Worm (Caenorhabditis elegans) whole organism, L1 larva: Measurements from ENCODE around the gene orc-4.

Source experiments
- C34B4.2 ChIP-seq: sonication (generic microtip); optimal IDR thresholded peaks from 2 replicates; lab custom pipeline; 2017; ENCODE audit warnings: mild to moderate bottlenecking, missing genetic modification characterization, missing compliant biosample characterization
- Y116A8C.19 ChIP-seq: sonication (generic microtip); optimal IDR thresholded peaks from 2 replicates; lab custom pipeline; 2016; ENCODE audit warnings: missing compliant biosample characterization, missing genetic modification characterization, borderline replicate concordance
- aha-1 ChIP-seq: fragments of 150-350 bp; optimal IDR thresholded peaks from 2 replicates; lab custom pipeline; 2014; ENCODE audit warnings: missing biosample characterization, missing genetic modification characterization
- alr-1 ChIP-seq: fragments of 200-800 bp; sonication (Bioruptor generic); optimal IDR thresholded peaks from 2 replicates; lab custom pipeline; 2018; ENCODE audit warnings: borderline replicate concordance, mild to moderate bottlenecking, missing genetic modification characterization, missing compliant biosample characterization
- ceh-82 ChIP-seq, 3 experiments: fragments of 150-350 bp in 1 of 3; sonication (generic microtip) in 2 of 3; optimal IDR thresholded peaks; 2 replicates each; lab custom pipeline; 2014 to 2017; ENCODE audit warnings: missing biosample characterization in 3 of 3, missing genetic modification characterization in 3 of 3
- dpl-1 ChIP-seq, 3 experiments: fragments of 150-350 bp in 2 of 3; sonication (generic microtip) in 1 of 3; optimal IDR thresholded peaks; 2 replicates each; lab custom pipeline; 2014 to 2017; ENCODE audit warnings: missing biosample characterization in 3 of 3, missing genetic modification characterization in 3 of 3, missing genetic modification reagents in 3 of 3
- dsc-1 ChIP-seq: sonication (generic microtip); optimal IDR thresholded peaks from 2 replicates; lab custom pipeline; 2016; ENCODE audit warnings: mild to moderate bottlenecking, missing genetic modification characterization, missing compliant biosample characterization
- efl-1 ChIP-seq, 4 experiments: fragments of 150-350 bp; optimal IDR thresholded peaks in 3 of 4; peaks in 1 of 4; 1 replicate in 1 of 4; 2 replicates in 3 of 4; lab custom pipeline; 2014; ENCODE audit warnings: missing biosample characterization in 2 of 4, missing genetic modification characterization in 2 of 4, missing genetic modification reagents in 2 of 4
- ets-5 ChIP-seq: fragments of 200-800 bp; sonication (Bioruptor generic); IDR thresholded peaks from 2 replicates; pipeline ENCODE4 v1.3.6; 2022; ENCODE audit warnings: missing genetic modification characterization, missing compliant biosample characterization
- fkh-8 ChIP-seq: sonication (generic microtip); optimal IDR thresholded peaks from 2 replicates; lab custom pipeline; 2016; ENCODE audit warnings: mild to moderate bottlenecking, missing genetic modification characterization, missing compliant biosample characterization
- grh-1 ChIP-seq: fragments of 200-800 bp; sonication (Bioruptor generic); IDR thresholded peaks from 2 replicates; pipeline ENCODE4 v1.3.6; 2022; ENCODE audit warnings: missing genetic modification reagents, missing genetic modification characterization, missing compliant biosample characterization
- hlh-4 ChIP-seq: sonication (generic microtip); optimal IDR thresholded peaks from 2 replicates; lab custom pipeline; 2016; ENCODE audit warnings: mild to moderate bottlenecking, missing genetic modification characterization, missing compliant biosample characterization
- isw-1 ChIP-seq: fragments of 200-800 bp; sonication (Bioruptor generic); IDR thresholded peaks from 2 replicates; pipeline ENCODE4 v1.3.6; 2022; ENCODE audit warnings: missing genetic modification characterization, missing compliant biosample characterization
- jun-1 ChIP-seq: fragments of 150-350 bp; optimal IDR thresholded peaks from 2 replicates; lab custom pipeline; 2014; ENCODE audit warnings: missing biosample characterization, missing genetic modification reagents, missing genetic modification characterization
- lin-14 ChIP-seq: fragments of 200-800 bp; sonication (Bioruptor generic); optimal IDR thresholded peaks from 2 replicates; lab custom pipeline; 2018; ENCODE audit warnings: mild to moderate bottlenecking, missing genetic modification characterization, moderate library complexity, missing compliant biosample characterization
- lin-15B ChIP-seq: fragments of 150-350 bp; sonication (generic microtip); optimal IDR thresholded peaks from 3 replicates; lab custom pipeline; 2014; ENCODE audit warnings: missing biosample characterization, missing genetic modification characterization
- lin-35 ChIP-seq, 2 experiments: fragments of 150-350 bp; optimal IDR thresholded peaks; 2 replicates each; lab custom pipeline; 2014; ENCODE audit warnings: missing biosample characterization in 2 of 2, missing genetic modification characterization in 2 of 2, missing genetic modification reagents in 2 of 2
- lir-3 ChIP-seq: sonication (generic microtip); optimal IDR thresholded peaks from 2 replicates; lab custom pipeline; 2016; ENCODE audit warnings: mild to moderate bottlenecking, missing genetic modification characterization, moderate library complexity, missing compliant biosample characterization; ENCODE audit not compliant: poor library complexity
- lsy-2 ChIP-seq, 2 experiments: fragments of 150-350 bp; optimal IDR thresholded peaks; 2 replicates each; lab custom pipeline; 2014; ENCODE audit warnings: missing biosample characterization in 2 of 2, missing genetic modification characterization in 2 of 2
- mdl-1 ChIP-seq, 2 experiments: fragments of 150-350 bp; optimal IDR thresholded peaks; 2 replicates each; lab custom pipeline; 2014 to 2017; ENCODE audit warnings: missing biosample characterization in 2 of 2, missing genetic modification characterization in 2 of 2, inconsistent platforms in 1 of 2
- mep-1 ChIP-seq: fragments of 150-350 bp; optimal IDR thresholded peaks from 2 replicates; lab custom pipeline; 2014; ENCODE audit warnings: missing biosample characterization, missing genetic modification characterization
- nhr-11 ChIP-seq: fragments of 150-350 bp; optimal IDR thresholded peaks from 2 replicates; lab custom pipeline; 2014; ENCODE audit warnings: missing biosample characterization, missing genetic modification characterization
- nhr-20 ChIP-seq: sonication (generic microtip); optimal IDR thresholded peaks from 2 replicates; lab custom pipeline; 2016; ENCODE audit warnings: mild to moderate bottlenecking, missing genetic modification characterization, missing compliant biosample characterization
- nhr-237 ChIP-seq: fragments of 150-350 bp; optimal IDR thresholded peaks from 2 replicates; lab custom pipeline; 2014; ENCODE audit warnings: missing biosample characterization, missing genetic modification characterization
- nhr-47 ChIP-seq: sonication (generic microtip); optimal IDR thresholded peaks from 2 replicates; lab custom pipeline; 2016; ENCODE audit warnings: mild to moderate bottlenecking, missing genetic modification characterization, moderate library complexity, missing compliant biosample characterization
- nhr-71 ChIP-seq: sonication (generic microtip); optimal IDR thresholded peaks from 2 replicates; lab custom pipeline; 2016; ENCODE audit warnings: mild to moderate bottlenecking, missing genetic modification characterization, moderate library complexity, missing compliant biosample characterization
- nhr-76 ChIP-seq: sonication (generic microtip); optimal IDR thresholded peaks from 2 replicates; lab custom pipeline; 2017; ENCODE audit warnings: missing biosample characterization, missing genetic modification characterization
- nhr-77 ChIP-seq: fragments of 150-350 bp; optimal IDR thresholded peaks from 2 replicates; lab custom pipeline; 2014; ENCODE audit warnings: missing biosample characterization, missing genetic modification characterization
- nhr-90 ChIP-seq: sonication (generic microtip); optimal IDR thresholded peaks from 2 replicates; lab custom pipeline; 2016; ENCODE audit warnings: mild to moderate bottlenecking, missing genetic modification characterization, missing compliant biosample characterization; ENCODE audit not compliant: poor library complexity
- rnt-1 ChIP-seq: sonication (generic microtip); optimal IDR thresholded peaks from 2 replicates; lab custom pipeline; 2016; ENCODE audit warnings: mild to moderate bottlenecking, missing genetic modification characterization, moderate library complexity, missing compliant biosample characterization
- skn-1 ChIP-seq: fragments of 150-350 bp; optimal IDR thresholded peaks from 2 replicates; lab custom pipeline; 2014; ENCODE audit warnings: missing biosample characterization, missing genetic modification characterization
- snpc-4 ChIP-seq: fragments of 150-350 bp; optimal IDR thresholded peaks from 2 replicates; lab custom pipeline; 2014; ENCODE audit warnings: missing biosample characterization, missing genetic modification characterization
- snu-23 ChIP-seq: sonication (generic microtip); optimal IDR thresholded peaks from 2 replicates; lab custom pipeline; 2016; ENCODE audit warnings: missing genetic modification characterization, missing compliant biosample characterization
- sup-37 ChIP-seq: fragments of 200-800 bp; sonication (Bioruptor generic); optimal IDR thresholded peaks from 2 replicates; lab custom pipeline; 2018; ENCODE audit warnings: mild to moderate bottlenecking, missing genetic modification characterization, missing compliant biosample characterization
- swsn-7 ChIP-seq: sonication (generic microtip); optimal IDR thresholded peaks from 2 replicates; lab custom pipeline; 2016; ENCODE audit warnings: missing genetic modification characterization, missing compliant biosample characterization
- tbx-2 ChIP-seq: sonication (generic microtip); optimal IDR thresholded peaks from 2 replicates; lab custom pipeline; 2016; ENCODE audit warnings: missing genetic modification characterization, missing compliant biosample characterization
- unc-86 ChIP-seq: sonication (generic microtip); optimal IDR thresholded peaks from 2 replicates; lab custom pipeline; 2016; ENCODE audit warnings: missing genetic modification characterization, missing compliant biosample characterization
- vab-15 ChIP-seq: sonication (generic microtip); optimal IDR thresholded peaks from 2 replicates; lab custom pipeline; 2017; ENCODE audit warnings: missing genotype, mild to moderate bottlenecking, missing genetic modification characterization, missing compliant biosample characterization
- xbp-1 ChIP-seq: sonication (generic microtip); optimal IDR thresholded peaks from 2 replicates; lab custom pipeline; 2016; ENCODE audit warnings: missing genetic modification characterization, missing compliant biosample characterization
- zip-4 ChIP-seq: fragments of 200-800 bp; sonication (Bioruptor generic); optimal IDR thresholded peaks from 2 replicates; lab custom pipeline; 2018; ENCODE audit warnings: mild to moderate bottlenecking, missing genetic modification characterization, moderate library complexity, missing compliant biosample characterization
- ztf-4 ChIP-seq: fragments of 150-350 bp; optimal IDR thresholded peaks from 2 replicates; lab custom pipeline; 2014; ENCODE audit warnings: missing biosample characterization, missing genetic modification characterization

Gene orc-4

DNA sequence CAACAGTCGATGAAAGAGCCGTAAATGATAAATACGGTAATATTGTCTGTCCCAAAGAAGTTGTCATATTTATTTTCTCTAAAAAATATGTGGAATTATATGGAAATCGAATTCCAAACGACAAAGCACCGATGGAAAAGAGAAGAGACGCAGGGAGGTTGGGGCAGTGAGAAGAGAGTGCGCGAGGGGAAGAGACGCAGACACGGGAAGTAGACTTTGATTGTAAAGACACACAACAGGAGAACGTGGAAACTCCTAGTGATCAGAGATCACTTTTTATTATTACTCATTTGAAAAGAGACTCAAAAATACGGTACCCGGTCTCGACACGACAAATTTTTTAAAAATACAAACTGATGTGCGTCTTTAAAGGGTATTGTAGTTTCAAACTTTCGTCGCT lies 17.6 kb upstream of the orc-4 start:
- TF ChIP-seq Y116A8C.19 (no peak), tbx-2 (tag; lab: Kevin White, UChicago) (peak; percentile 47), dsc-1 (peak; percentile 38), lin-14 (GFP tag; lab: Kevin White, UChicago) (peak; percentile 75), ets-5 (GFP tag; lab: Robert Waterston, UW) (no peak), ceh-82 (tag; optimal IDR thresholded peaks at IDR 0.05; lab: Kevin White, UChicago) (peak in 1 of 3 experiments; percentile 18), lsy-2 (tag; optimal IDR thresholded peaks at IDR 0.05; lab: Kevin White, UChicago) (peak; percentile 45 to 59), nhr-20 (peak; percentile 61), nhr-76 (no peak), xbp-1 (tag; lab: Kevin White, UChicago) (peak; percentile 2), efl-1 (optimal IDR thresholded peaks at IDR 0.05; lab: Kevin White, UChicago) (peak; percentile 64 to 75), efl-1 (GFP tag; optimal IDR thresholded peaks at IDR 0.05 in 1 of 2; lab: Kevin White, UChicago) (peak in 1 of 2 experiments; percentile 30), nhr-71 (tag; lab: Kevin White, UChicago) (peak; percentile 75), lin-35 (GFP tag; optimal IDR thresholded peaks at IDR 0.05; lab: Kevin White, UChicago) (peak; percentile 26 to 43), nhr-47 (tag; lab: Kevin White, UChicago) (peak; percentile 64), dpl-1 (GFP tag; optimal IDR thresholded peaks at IDR 0.05; lab: Kevin White, UChicago) (peak in 2 of 3 experiments; percentile 39 to 42), C34B4.2 (tag; lab: Kevin White, UChicago) (no peak), skn-1 (peak; percentile 31), aha-1 (no peak), alr-1 (tag; lab: Kevin White, UChicago) (no peak), snpc-4 (tag; lab: Kevin White, UChicago) (peak; percentile 37), nhr-237 (tag; lab: Kevin White, UChicago) (no peak), nhr-90 (tag; lab: Kevin White, UChicago) (peak; percentile 45), hlh-4 (no peak), lir-3 (tag; lab: Kevin White, UChicago) (peak; percentile 8), jun-1 (tag; lab: Kevin White, UChicago) (peak; percentile 0), snu-23 (GFP tag; lab: Kevin White, UChicago) (peak; percentile 59), mep-1 (tag; lab: Kevin White, UChicago) (peak; percentile 33), swsn-7 (peak; percentile 68), isw-1 (GFP tag; lab: Robert Waterston, UW) (no peak), rnt-1 (tag; lab: Kevin White, UChicago) (peak; percentile 74), mdl-1 (tag; optimal IDR thresholded peaks at IDR 0.05; lab: Kevin White, UChicago) (peak in 1 of 2 experiments; percentile 58)

ce11 chrIII:10629043-10629442 lies 16.9 kb upstream of the orc-4 start, which contains the start of gene swt-4:
Gene swt-4 (minus strand): TSS chrIII:10629143.
- TF ChIP-seq mep-1 (tag; lab: Kevin White, UChicago) = no peak
- no peak for TF ChIP-seq vab-15 (tag; lab: Kevin White, UChicago)
- no peak for TF ChIP-seq lin-15B (tag; lab: Kevin White, UChicago)
- no peak for TF ChIP-seq nhr-11
- no peak for TF ChIP-seq sup-37 (GFP tag; lab: Kevin White, UChicago)
- no peak for TF ChIP-seq alr-1 (tag; lab: Kevin White, UChicago)
- no peak for TF ChIP-seq nhr-90 (tag; lab: Kevin White, UChicago)
- no peak for TF ChIP-seq hlh-4
- TF ChIP-seq nhr-77 = no peak
- no peak for TF ChIP-seq unc-86 (tag; lab: Kevin White, UChicago)
- TF ChIP-seq ztf-4 = no peak
- TF ChIP-seq grh-1 (GFP tag; lab: Robert Waterston, UW) = no peak
- TF ChIP-seq fkh-8 (tag; lab: Kevin White, UChicago) = no peak
- no peak for TF ChIP-seq zip-4
- TF ChIP-seq ets-5 (GFP tag; lab: Robert Waterston, UW) = no peak
